Fruit fly (Drosophila melanogaster): ENCODE measurements around the gene tara.

- TF ChIP-seq sima (GFP tag; optimal IDR thresholded peaks at IDR 0.05) (no peak), D19A (tag; optimal IDR thresholded peaks at IDR 0.05) (peak; percentile 92), Kr (GFP tag; optimal IDR thresholded peaks at IDR 0.05) (no peak), dmrt99B (tag; optimal IDR thresholded peaks at IDR 0.05) (peak; percentile 33), CG14050 (GFP tag; IDR thresholded peaks at IDR 0.05) (no peak; the same call in 2 of the 3 replicates), pan (optimal IDR thresholded peaks at IDR 0.05) (no peak), pan (GFP tag; optimal IDR thresholded peaks at IDR 0.05 in 1 of 2, IDR thresholded peaks at IDR 0.05 in 1 of 2) (peak in 1 of 2 experiments; percentile 41), zf30C (GFP tag; optimal IDR thresholded peaks at IDR 0.05) (no peak), Max (GFP tag; optimal IDR thresholded peaks at IDR 0.05) (peak; percentile 26), h (optimal IDR thresholded peaks at IDR 0.05) (no peak), yki (optimal IDR thresholded peaks at IDR 0.05) (no peak), CG15073 (GFP tag; optimal IDR thresholded peaks at IDR 0.05) (no peak), CG34224 (GFP tag; IDR thresholded peaks at IDR 0.05; ENCODE audit: partially characterized antibody) (no peak), kay (GFP tag; optimal IDR thresholded peaks at IDR 0.05) (no peak), Jarid2 (GFP tag; optimal IDR thresholded peaks at IDR 0.05) (no peak)
Measured at dm6 chr3R:16208924-16209713, 16.3 kb upstream of the tara start.
